Worm (Caenorhabditis elegans): ENCODE measurements around the gene grl-4.

ce11 chrIV:7287474-7287873 is 23.1 kb downstream of the grl-4 start, which contains the start of gene F42C5.3:
- no peak for TF ChIP-seq pha-4 (tag; optimal IDR thresholded peaks at IDR 0.05)
- no peak for TF ChIP-seq Y67H2A.10 (GFP tag; conservative IDR thresholded peaks at IDR 0.05)
- TF ChIP-seq dpff-1 (tag; optimal IDR thresholded peaks at IDR 0.05): no peak
